Fruit fly (Drosophila melanogaster) whole organism, embryonic: Measurements from ENCODE around the gene Cwc25.

Source experiments
- B-H2 ChIP-seq: fragments of 200-800 bp; sonication (Bioruptor generic); optimal IDR thresholded peaks from 2 replicates; lab custom pipeline; 2018; ENCODE audit warnings: missing biosample characterization, mild to moderate bottlenecking, missing genetic modification characterization
- CG10209 ChIP-seq: fragments of 200-800 bp; sonication (Bioruptor generic); optimal IDR thresholded peaks from 3 replicates; lab custom pipeline; 2017; ENCODE audit warnings: missing biosample characterization, mild to moderate bottlenecking, missing genetic modification characterization, missing genetic modification reagents
- CG10431 ChIP-seq: fragments of 200-800 bp; sonication (Bioruptor generic); optimal IDR thresholded peaks from 3 replicates; lab custom pipeline; 2018; ENCODE audit warnings: missing biosample characterization, mild to moderate bottlenecking, missing genetic modification characterization
- CG11696 ChIP-seq: fragments of 200-800 bp; sonication (Bioruptor generic); IDR thresholded peaks from 2 replicates; pipeline ENCODE4 v1.3.6; 2022; ENCODE audit warnings: missing biosample characterization, missing genetic modification characterization
- CG12104 ChIP-seq: fragments of 200-800 bp; sonication (Bioruptor generic); optimal IDR thresholded peaks from 3 replicates; lab custom pipeline; 2016; ENCODE audit warnings: missing biosample characterization, missing genetic modification characterization
- CG12659 ChIP-seq: fragments of 200-800 bp; sonication (Bioruptor generic); optimal IDR thresholded peaks from 3 replicates; lab custom pipeline; 2017; ENCODE audit warnings: mild to moderate bottlenecking, missing biosample characterization, missing genetic modification reagents, missing genetic modification characterization
- CG12942 ChIP-seq: fragments of 200-800 bp; sonication (Bioruptor generic); optimal IDR thresholded peaks from 3 replicates; lab custom pipeline; 2016; ENCODE audit warnings: missing biosample characterization, missing genetic modification characterization
- CG15011 ChIP-seq: fragments of 200-800 bp; sonication (Bioruptor generic); optimal IDR thresholded peaks from 3 replicates; lab custom pipeline; 2018; ENCODE audit warnings: missing biosample characterization, mild to moderate bottlenecking, missing genetic modification characterization
- CG15269 ChIP-seq: fragments of 200-800 bp; sonication (Bioruptor generic); optimal IDR thresholded peaks from 2 replicates; lab custom pipeline; 2018; ENCODE audit warnings: missing biosample characterization, mild to moderate bottlenecking, missing genetic modification characterization, moderate library complexity
- CG15514 ChIP-seq: fragments of 200-800 bp; sonication (Bioruptor generic); optimal IDR thresholded peaks from 3 replicates; lab custom pipeline; 2017; ENCODE audit warnings: missing biosample characterization, missing genetic modification characterization, mild to moderate bottlenecking, moderate library complexity, missing genetic modification reagents
- CG17328 ChIP-seq: fragments of 200-800 bp; sonication (Bioruptor generic); IDR thresholded peaks from 2 replicates; pipeline ENCODE4 v1.3.6; 2022; ENCODE audit warnings: missing biosample characterization, missing genetic modification characterization
- CG17829 ChIP-seq: fragments of 200-800 bp; optimal IDR thresholded peaks from 2 replicates; lab custom pipeline; 2019; ENCODE audit warnings: missing biosample characterization, mild to moderate bottlenecking, missing genetic modification characterization, moderate library complexity
- CG1792 ChIP-seq: fragments of 200-800 bp; sonication (Bioruptor generic); optimal IDR thresholded peaks from 2 replicates; lab custom pipeline; 2016; ENCODE audit warnings: missing biosample characterization, missing genetic modification characterization
- CG18011 ChIP-seq: fragments of 200-800 bp; sonication (Bioruptor generic); optimal IDR thresholded peaks from 2 replicates; lab custom pipeline; 2017; ENCODE audit warnings: missing biosample characterization, missing genetic modification characterization, mild to moderate bottlenecking, moderate library complexity, missing genotype
- CG30431 ChIP-seq: fragments of 200-800 bp; sonication (Bioruptor generic); optimal IDR thresholded peaks from 2 replicates; lab custom pipeline; 2017; ENCODE audit warnings: missing biosample characterization, missing genetic modification characterization
- CG34422 ChIP-seq: fragments of 200-800 bp; sonication (Bioruptor generic); IDR thresholded peaks from 3 replicates; pipeline ENCODE4 v1.3.6; 2022; ENCODE audit warnings: missing biosample characterization, missing genetic modification characterization
- CG3838 ChIP-seq: fragments of 200-800 bp; sonication (Bioruptor generic); optimal IDR thresholded peaks from 3 replicates; lab custom pipeline; 2016; ENCODE audit warnings: missing biosample characterization, missing genetic modification characterization
- CG9876 ChIP-seq: fragments of 200-800 bp; sonication (Bioruptor generic); optimal IDR thresholded peaks from 2 replicates; lab custom pipeline; 2016; ENCODE audit warnings: missing biosample characterization, missing genetic modification characterization
- Dbx ChIP-seq: fragments of 200-800 bp; sonication (Bioruptor generic); IDR thresholded peaks from 3 replicates; pipeline ENCODE4 v1.3.6; 2022; ENCODE audit warnings: missing biosample characterization, missing genetic modification characterization
- Deaf1 ChIP-seq: fragments of 200-800 bp; optimal IDR thresholded peaks from 3 replicates; lab custom pipeline; 2019; ENCODE audit warnings: missing biosample characterization, mild to moderate bottlenecking, missing genetic modification characterization, moderate library complexity
- Dip3 ChIP-seq: fragments of 200-800 bp; sonication (Bioruptor generic); optimal IDR thresholded peaks from 3 replicates; lab custom pipeline; 2016; ENCODE audit warnings: missing biosample characterization, missing genetic modification characterization
- Doc3 ChIP-seq: fragments of 200-800 bp; sonication (Bioruptor generic); IDR thresholded peaks from 3 replicates; pipeline ENCODE4 v1.3.6; 2022; ENCODE audit warnings: missing biosample characterization, missing genetic modification characterization; ENCODE audit not compliant: partially characterized antibody
- Drgx ChIP-seq: fragments of 200-800 bp; sonication (Bioruptor generic); IDR thresholded peaks from 2 replicates; pipeline ENCODE4 v1.3.6; 2022; ENCODE audit warnings: missing biosample characterization, missing genetic modification characterization
- E2f1 ChIP-seq: fragments of 200-800 bp; sonication (Bioruptor generic); IDR thresholded peaks from 2 replicates; pipeline ENCODE4 v1.3.6; 2022; ENCODE audit warnings: missing biosample characterization, missing genetic modification characterization
- HLHmδ ChIP-seq: fragments of 200-800 bp; sonication (Bioruptor generic); optimal IDR thresholded peaks from 2 replicates; lab custom pipeline; 2018; ENCODE audit warnings: missing biosample characterization, mild to moderate bottlenecking, missing genetic modification characterization, moderate library complexity
- Hand ChIP-seq: fragments of 200-800 bp; sonication (Bioruptor generic); optimal IDR thresholded peaks from 2 replicates; lab custom pipeline; 2017; ENCODE audit warnings: mild to moderate bottlenecking, missing biosample characterization, missing genetic modification reagents, missing genetic modification characterization
- MESR4 ChIP-seq: fragments of 200-800 bp; sonication (Bioruptor generic); optimal IDR thresholded peaks from 2 replicates; lab custom pipeline; 2018; ENCODE audit warnings: missing biosample characterization, mild to moderate bottlenecking, missing genetic modification characterization, moderate library complexity
- MTF-1 ChIP-seq: fragments of 200-800 bp; sonication (Bioruptor generic); optimal IDR thresholded peaks from 2 replicates; lab custom pipeline; 2018; ENCODE audit warnings: missing biosample characterization, mild to moderate bottlenecking, missing genetic modification characterization, borderline replicate concordance
- Mrtf ChIP-seq: fragments of 200-800 bp; sonication (Bioruptor generic); IDR thresholded peaks from 3 replicates; pipeline ENCODE4 v1.3.6; 2022; ENCODE audit warnings: missing biosample characterization, missing genetic modification characterization
- Nf-YB ChIP-seq: fragments of 200-800 bp; sonication (Bioruptor generic); optimal IDR thresholded peaks from 3 replicates; lab custom pipeline; 2019; ENCODE audit warnings: missing biosample characterization, mild to moderate bottlenecking, missing genetic modification characterization, moderate library complexity
- Oli ChIP-seq: fragments of 200-800 bp; sonication (Bioruptor generic); optimal IDR thresholded peaks from 2 replicates; lab custom pipeline; 2018; ENCODE audit warnings: missing biosample characterization, mild to moderate bottlenecking, missing genetic modification characterization, moderate library complexity
- Vsx1 ChIP-seq: fragments of 200-800 bp; sonication (Bioruptor generic); optimal IDR thresholded peaks from 2 replicates; lab custom pipeline; 2017; ENCODE audit warnings: missing biosample characterization, mild to moderate bottlenecking, missing genetic modification characterization, missing genetic modification reagents
- amos ChIP-seq: fragments of 200-800 bp; sonication (Bioruptor generic); IDR thresholded peaks from 2 replicates; pipeline ENCODE4 v1.3.6; 2022; ENCODE audit warnings: missing biosample characterization, missing genetic modification characterization; ENCODE audit not compliant: partially characterized antibody
- cato ChIP-seq: fragments of 200-800 bp; sonication (Bioruptor generic); optimal IDR thresholded peaks from 2 replicates; lab custom pipeline; 2016; ENCODE audit warnings: missing biosample characterization, missing genetic modification characterization, borderline replicate concordance
- ci ChIP-seq: fragments of 200-800 bp; sonication (Bioruptor generic); IDR thresholded peaks from 3 replicates; pipeline ENCODE4 v1.3.6; 2022; ENCODE audit warnings: missing biosample characterization, missing genetic modification characterization
- crol ChIP-seq: fragments of 200-800 bp; sonication (Bioruptor generic); IDR thresholded peaks from 2 replicates; pipeline ENCODE4 v1.3.6; 2022; ENCODE audit warnings: missing biosample characterization, missing genetic modification characterization
- hbn ChIP-seq: fragments of 200-800 bp; sonication (Bioruptor generic); IDR thresholded peaks from 2 replicates; pipeline ENCODE4 v1.3.6; 2022; ENCODE audit warnings: missing biosample characterization, missing genetic modification characterization; ENCODE audit not compliant: partially characterized antibody
- knrl ChIP-seq: fragments of 200-800 bp; sonication (Bioruptor generic); IDR thresholded peaks from 3 replicates; pipeline ENCODE4 v1.3.6; 2022; ENCODE audit warnings: missing biosample characterization, missing genetic modification characterization; ENCODE audit not compliant: partially characterized antibody
- lola ChIP-seq, 3 experiments: fragments of >200 bp in 2 of 3; fragments of 200-800 bp in 1 of 3; sonication (Bioruptor generic) in 1 of 3; optimal IDR thresholded peaks; 2 replicates each; lab custom pipeline; 2017 to 2019; ENCODE audit warnings: missing biosample characterization in 3 of 3, missing genetic modification characterization in 3 of 3, mild to moderate bottlenecking in 1 of 3, moderate library complexity in 1 of 3
- nerfin-1 ChIP-seq: fragments of 200-800 bp; sonication (Bioruptor generic); optimal IDR thresholded peaks from 3 replicates; lab custom pipeline; 2019; ENCODE audit warnings: missing biosample characterization, mild to moderate bottlenecking, missing genetic modification characterization, moderate library complexity
- nmo ChIP-seq: fragments of 200-800 bp; sonication (Bioruptor generic); optimal IDR thresholded peaks from 2 replicates; lab custom pipeline; 2018; ENCODE audit warnings: missing biosample characterization, mild to moderate bottlenecking, missing genetic modification characterization, moderate library complexity
- pan ChIP-seq, 4 experiments: fragments of >200 bp in 3 of 4; fragments of 200-800 bp in 1 of 4; sonication (Bioruptor generic) in 1 of 4; optimal IDR thresholded peaks in 3 of 4; IDR thresholded peaks in 1 of 4; 2 replicates each; pipeline versions ENCODE4 v1.3.6 to Lab custom; 2017 to 2022; ENCODE audit warnings: missing biosample characterization in 2 of 4, missing genetic modification characterization in 2 of 4, mixed read lengths in 1 of 4
- pfk ChIP-seq: fragments of 200-800 bp; sonication (Bioruptor generic); optimal IDR thresholded peaks from 2 replicates; lab custom pipeline; 2018; ENCODE audit warnings: missing biosample characterization, mild to moderate bottlenecking, missing genetic modification characterization, moderate library complexity
- ranshi ChIP-seq: fragments of 200-800 bp; sonication (Bioruptor generic); IDR thresholded peaks from 2 replicates; pipeline ENCODE4 v1.3.6; 2022; ENCODE audit warnings: missing biosample characterization, missing genetic modification characterization
- sima ChIP-seq: fragments of 200-800 bp; sonication (Bioruptor generic); optimal IDR thresholded peaks from 2 replicates; lab custom pipeline; 2016; ENCODE audit warnings: missing biosample characterization, missing genetic modification characterization
- trem ChIP-seq: fragments of 200-800 bp; optimal IDR thresholded peaks from 3 replicates; lab custom pipeline; 2019; ENCODE audit warnings: missing biosample characterization, mild to moderate bottlenecking, missing genetic modification characterization, moderate library complexity
- unc-4 ChIP-seq: fragments of 200-800 bp; sonication (Bioruptor generic); IDR thresholded peaks from 2 replicates; pipeline ENCODE4 v1.3.6; 2022; ENCODE audit warnings: missing biosample characterization, missing genetic modification characterization; ENCODE audit not compliant: partially characterized antibody
- yki ChIP-seq: fragments of >200 bp; optimal IDR thresholded peaks from 3 replicates; lab custom pipeline; 2018

Gene Cwc25

DNA sequence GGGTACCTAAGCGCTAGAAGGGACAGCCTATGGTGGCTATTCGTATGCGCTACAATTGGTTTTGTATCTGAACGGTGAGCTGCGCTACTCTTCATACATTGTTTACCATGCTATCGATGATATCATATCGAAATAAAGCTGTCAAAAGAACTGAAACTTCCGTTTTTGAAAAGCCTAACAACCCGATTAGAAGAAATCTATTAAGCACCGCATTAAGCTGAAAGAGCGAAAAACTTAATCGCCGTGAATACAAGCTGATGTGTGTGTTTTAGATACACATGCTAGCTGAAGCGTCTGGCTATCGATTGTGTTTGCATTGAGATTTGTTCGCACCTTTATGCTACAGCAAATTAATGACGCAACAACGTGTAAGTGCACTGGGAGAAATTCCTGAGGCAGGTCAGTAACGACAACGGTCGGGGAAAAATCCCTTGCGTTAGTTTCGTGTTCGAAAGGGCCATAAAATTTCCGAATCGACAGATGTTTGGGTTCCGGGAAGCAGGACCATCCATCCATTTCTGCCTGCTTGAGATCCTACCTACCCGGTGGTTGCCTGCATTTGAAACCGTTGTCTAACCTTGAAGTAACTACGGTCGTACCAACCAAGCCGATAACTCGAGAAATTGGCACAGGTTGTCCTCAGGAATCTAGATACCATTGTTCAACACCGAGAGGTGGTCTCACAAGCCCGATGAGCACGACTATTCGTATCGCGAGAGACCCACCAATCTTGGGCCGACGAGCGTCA is 5.6 kb downstream of the Cwc25 start (continued):
- no peak for TF ChIP-seq Drgx (GFP tag; lab: Robert Waterston, UW)
- no peak for TF ChIP-seq sima (GFP tag; lab: Kevin White, UChicago)
- no peak for TF ChIP-seq CG34422 (GFP tag; lab: Robert Waterston, UW)
- peak; percentile 81 for TF ChIP-seq CG10209 (GFP tag; lab: Kevin White, UChicago)
- TF ChIP-seq ci, result no peak
- no peak for TF ChIP-seq HLHmδ (GFP tag; lab: Kevin White, UChicago)
- TF ChIP-seq CG15011 (GFP tag; lab: Kevin White, UChicago), result peak; percentile 71
- no peak for TF ChIP-seq Mrtf (GFP tag; lab: Robert Waterston, UW)
- TF ChIP-seq cato (GFP tag; lab: Kevin White, UChicago), result no peak
- peak; percentile 83 for TF ChIP-seq CG17829 (tag; lab: Kevin White, UChicago)
- TF ChIP-seq CG11696 (GFP tag; lab: Robert Waterston, UW), result no peak
- TF ChIP-seq CG10431 (GFP tag; lab: Kevin White, UChicago), result no peak
- TF ChIP-seq CG12104 (GFP tag; lab: Kevin White, UChicago), result peak; percentile 66
- peak; percentile 71 for TF ChIP-seq CG3838 (GFP tag; lab: Kevin White, UChicago)
- no peak for TF ChIP-seq pan (optimal IDR thresholded peaks at IDR 0.05; lab: Kevin White, UChicago)
- TF ChIP-seq pan (GFP tag; optimal IDR thresholded peaks at IDR 0.05 in 1 of 2, IDR thresholded peaks at IDR 0.05 in 1 of 2), result no peak
- TF ChIP-seq knrl, result no peak
- peak; percentile 75 for TF ChIP-seq CG1792
- peak in 1 of 3 experiments; percentile 61 for TF ChIP-seq lola (GFP tag; optimal IDR thresholded peaks at IDR 0.05; lab: Kevin White, UChicago)
- no peak for TF ChIP-seq CG17328 (GFP tag; lab: Robert Waterston, UW)
- TF ChIP-seq Dip3 (GFP tag; lab: Kevin White, UChicago), result peak; percentile 81
- peak; percentile 66 for TF ChIP-seq CG30431 (GFP tag; lab: Kevin White, UChicago)
- TF ChIP-seq E2f1 (GFP tag; lab: Robert Waterston, UW), result no peak
- peak; percentile 35 for TF ChIP-seq Nf-YB (GFP tag; lab: Kevin White, UChicago)
- TF ChIP-seq amos, result no peak
- TF ChIP-seq hbn (GFP tag; lab: Robert Waterston, UW), result no peak
- no peak for TF ChIP-seq Dbx (GFP tag; lab: Robert Waterston, UW)
- TF ChIP-seq crol (GFP tag; lab: Robert Waterston, UW), result no peak
- no peak for TF ChIP-seq Doc3 (GFP tag; lab: Robert Waterston, UW)
- TF ChIP-seq Oli (tag; lab: Kevin White, UChicago), result peak; percentile 78
- no peak for TF ChIP-seq unc-4 (GFP tag; lab: Robert Waterston, UW)
- TF ChIP-seq Vsx1 (GFP tag; lab: Kevin White, UChicago), result peak; percentile 58
- TF ChIP-seq trem (tag; lab: Kevin White, UChicago), result peak; percentile 40
- TF ChIP-seq Hand, result peak; percentile 68
- TF ChIP-seq MESR4 (GFP tag; lab: Kevin White, UChicago), result peak; percentile 12
- peak; percentile 81 for TF ChIP-seq CG15514
- TF ChIP-seq CG9876, result peak; percentile 72
- TF ChIP-seq B-H2 (GFP tag; lab: Kevin White, UChicago), result peak; percentile 80
- peak; percentile 86 for TF ChIP-seq Deaf1 (tag; lab: Kevin White, UChicago)
- peak; percentile 46 for TF ChIP-seq nerfin-1 (tag; lab: Kevin White, UChicago)
- TF ChIP-seq CG15269 (tag; lab: Kevin White, UChicago), result peak; percentile 89
- peak; percentile 85 for TF ChIP-seq nmo (GFP tag; lab: Kevin White, UChicago)
- peak; percentile 48 for TF ChIP-seq CG12942 (GFP tag; lab: Kevin White, UChicago)
- TF ChIP-seq MTF-1 (GFP tag; lab: Kevin White, UChicago), result peak; percentile 73
- TF ChIP-seq CG18011 (GFP tag; lab: Kevin White, UChicago), result peak; percentile 21
- peak; percentile 9 for TF ChIP-seq pfk (GFP tag; lab: Kevin White, UChicago)
- no peak for TF ChIP-seq ranshi (GFP tag; lab: Robert Waterston, UW)
- no peak for TF ChIP-seq yki (lab: Kevin White, UChicago)
- peak; percentile 63 for TF ChIP-seq CG12659 (GFP tag; lab: Kevin White, UChicago)
